Worm (Caenorhabditis elegans) whole organism, late embryonic: ENCODE results near the gene ZK1128.7.
A peak's percentile ranks its signal among the peaks of the same experiment; 100 is the strongest.

ENCODE experiments used
- C08G9.2 ChIP-seq: sonication (generic microtip); optimal IDR thresholded peaks from 2 replicates; lab custom pipeline; 2016; ENCODE audit warnings: mild to moderate bottlenecking, missing genetic modification characterization, moderate library complexity, missing compliant biosample characterization
- C38D4.7 ChIP-seq: fragments of 200-800 bp; sonication (Bioruptor generic); optimal IDR thresholded peaks from 2 replicates; lab custom pipeline; 2018; ENCODE audit warnings: mild to moderate bottlenecking, missing genetic modification characterization, moderate library complexity, missing compliant biosample characterization
- F13H6.1 ChIP-seq: sonication (generic microtip); optimal IDR thresholded peaks from 2 replicates; lab custom pipeline; 2016; ENCODE audit warnings: missing genetic modification characterization, missing compliant biosample characterization
- K02D7.2 ChIP-seq: sonication (generic microtip); optimal IDR thresholded peaks from 2 replicates; lab custom pipeline; 2017; ENCODE audit warnings: mild to moderate bottlenecking, missing genetic modification characterization, missing compliant biosample characterization
- K09A11.1 ChIP-seq: sonication (generic microtip); optimal IDR thresholded peaks from 2 replicates; lab custom pipeline; 2017; ENCODE audit warnings: antibody characterized with exemption, mild to moderate bottlenecking, missing genetic modification characterization, missing compliant biosample characterization; ENCODE audit not compliant: insufficient read depth
- T23F11.4 ChIP-seq: fragments of 200-800 bp; sonication (Bioruptor generic); optimal IDR thresholded peaks from 2 replicates; lab custom pipeline; 2018; ENCODE audit warnings: mild to moderate bottlenecking, missing genetic modification characterization, missing compliant biosample characterization
- Y22D7AL.16 ChIP-seq: sonication (generic microtip); optimal IDR thresholded peaks from 2 replicates; lab custom pipeline; 2016; ENCODE audit warnings: missing genetic modification characterization, missing compliant biosample characterization
- ahr-1 ChIP-seq: sonication (generic microtip); optimal IDR thresholded peaks from 2 replicates; lab custom pipeline; 2016; ENCODE audit warnings: missing genetic modification characterization, missing compliant biosample characterization
- ceh-18 ChIP-seq: sonication (generic microtip); optimal IDR thresholded peaks from 2 replicates; lab custom pipeline; 2016; ENCODE audit warnings: missing genetic modification characterization, missing compliant biosample characterization
- ceh-24 ChIP-seq: sonication (generic microtip); optimal IDR thresholded peaks from 2 replicates; lab custom pipeline; 2016; ENCODE audit warnings: mild to moderate bottlenecking, missing genetic modification characterization, missing compliant biosample characterization
- ceh-30 ChIP-seq: fragments of 150-350 bp; optimal IDR thresholded peaks from 2 replicates; lab custom pipeline; 2014; ENCODE audit warnings: missing biosample characterization, missing genetic modification characterization
- ceh-31 ChIP-seq: sonication (generic microtip); optimal IDR thresholded peaks from 2 replicates; lab custom pipeline; 2016; ENCODE audit warnings: missing genetic modification characterization, missing compliant biosample characterization
- ceh-45 ChIP-seq: fragments of 200-800 bp; sonication (Bioruptor generic); IDR thresholded peaks from 2 replicates; pipeline ENCODE4 v1.3.6; 2022; ENCODE audit warnings: missing genetic modification reagents, missing genetic modification characterization, missing compliant biosample characterization
- ceh-48 ChIP-seq: sonication (generic microtip); optimal IDR thresholded peaks from 2 replicates; lab custom pipeline; 2016; ENCODE audit warnings: missing genetic modification characterization, inconsistent platforms, missing compliant biosample characterization
- che-1 ChIP-seq: sonication (generic microtip); optimal IDR thresholded peaks from 2 replicates; lab custom pipeline; 2016; ENCODE audit warnings: mild to moderate bottlenecking, missing genetic modification characterization, missing compliant biosample characterization
- dve-1 ChIP-seq: sonication (generic microtip); optimal IDR thresholded peaks from 2 replicates; lab custom pipeline; 2017; ENCODE audit warnings: antibody characterized with exemption, mild to moderate bottlenecking, missing genetic modification characterization, missing compliant biosample characterization
- elt-2 ChIP-seq: sonication (generic microtip); optimal IDR thresholded peaks from 2 replicates; lab custom pipeline; 2016; ENCODE audit warnings: missing genetic modification reagents, missing genetic modification characterization, missing compliant biosample characterization
- elt-4 ChIP-seq: sonication (generic microtip); optimal IDR thresholded peaks from 2 replicates; lab custom pipeline; 2016; ENCODE audit warnings: missing genetic modification characterization, missing compliant biosample characterization
- ets-4 ChIP-seq: sonication (generic microtip); optimal IDR thresholded peaks from 2 replicates; lab custom pipeline; 2016; ENCODE audit warnings: missing genetic modification characterization, missing compliant biosample characterization
- eyg-1 ChIP-seq: sonication (generic microtip); optimal IDR thresholded peaks from 2 replicates; lab custom pipeline; 2016; ENCODE audit warnings: missing genotype, missing genetic modification characterization, missing compliant biosample characterization
- fax-1 ChIP-seq: sonication (generic microtip); optimal IDR thresholded peaks from 2 replicates; lab custom pipeline; 2016; ENCODE audit warnings: missing genotype, missing genetic modification characterization, missing compliant biosample characterization
- fkh-10 ChIP-seq: fragments of 150-350 bp; optimal IDR thresholded peaks from 2 replicates; lab custom pipeline; 2014; ENCODE audit warnings: missing biosample characterization, missing genetic modification reagents, missing genetic modification characterization
- fkh-6 ChIP-seq: sonication (generic microtip); optimal IDR thresholded peaks from 2 replicates; lab custom pipeline; 2016; ENCODE audit warnings: missing genetic modification characterization, missing compliant biosample characterization
- gmeb-2 ChIP-seq: sonication (generic microtip); optimal IDR thresholded peaks from 2 replicates; lab custom pipeline; 2016; ENCODE audit warnings: missing genetic modification characterization, inconsistent platforms, missing compliant biosample characterization
- hlh-30 ChIP-seq: sonication (generic microtip); optimal IDR thresholded peaks from 2 replicates; lab custom pipeline; 2017; ENCODE audit warnings: antibody characterized with exemption, missing genetic modification characterization, missing compliant biosample characterization; ENCODE audit not compliant: insufficient read depth
- lim-6 ChIP-seq: sonication (generic microtip); optimal IDR thresholded peaks from 2 replicates; lab custom pipeline; 2016; ENCODE audit warnings: missing genetic modification characterization, missing compliant biosample characterization
- lin-11 ChIP-seq: fragments of 200-800 bp; sonication (Bioruptor generic); optimal IDR thresholded peaks from 2 replicates; lab custom pipeline; 2018; ENCODE audit warnings: mild to moderate bottlenecking, missing genetic modification characterization, missing compliant biosample characterization
- odd-2 ChIP-seq: sonication (generic microtip); optimal IDR thresholded peaks from 2 replicates; lab custom pipeline; 2017; ENCODE audit warnings: antibody characterized with exemption, mild to moderate bottlenecking, missing genetic modification characterization, missing compliant biosample characterization
- pag-3 ChIP-seq: sonication (generic microtip); optimal IDR thresholded peaks from 2 replicates; lab custom pipeline; 2016; ENCODE audit warnings: missing compliant biosample characterization, missing genetic modification characterization, borderline replicate concordance
- pha-2 ChIP-seq: sonication (generic microtip); optimal IDR thresholded peaks from 2 replicates; lab custom pipeline; 2017; ENCODE audit warnings: mild to moderate bottlenecking, missing genetic modification characterization, missing compliant biosample characterization
- pqm-1 ChIP-seq: sonication (generic microtip); optimal IDR thresholded peaks from 2 replicates; lab custom pipeline; 2016; ENCODE audit warnings: missing genetic modification characterization, missing compliant biosample characterization
- pros-1 ChIP-seq: fragments of 150-350 bp; optimal IDR thresholded peaks from 2 replicates; lab custom pipeline; 2014; ENCODE audit warnings: missing biosample characterization, missing genetic modification reagents, missing genetic modification characterization
- ref-2 ChIP-seq: sonication (generic microtip); optimal IDR thresholded peaks from 2 replicates; lab custom pipeline; 2016; ENCODE audit warnings: missing genetic modification characterization, missing compliant biosample characterization
- rnt-1 ChIP-seq: sonication (generic microtip); optimal IDR thresholded peaks from 2 replicates; lab custom pipeline; 2016; ENCODE audit warnings: missing genetic modification characterization, missing compliant biosample characterization
- tbx-2 ChIP-seq: sonication (generic microtip); optimal IDR thresholded peaks from 2 replicates; lab custom pipeline; 2016; ENCODE audit warnings: missing genetic modification characterization, missing compliant biosample characterization
- unc-3 ChIP-seq, 2 experiments: fragments of 200-800 bp in 1 of 2; sonication (Bioruptor generic) in 1 of 2; sonication (generic microtip) in 1 of 2; conservative IDR thresholded peaks in 1 of 2; optimal IDR thresholded peaks in 1 of 2; 2 replicates each; pipeline versions ENCODE4 v1.3.6 to Lab custom; 2016 to 2022; ENCODE audit warnings: missing compliant biosample characterization in 2 of 2, missing genetic modification characterization in 2 of 2, missing genetic modification reagents in 1 of 2
- unc-42 ChIP-seq: sonication (generic microtip); optimal IDR thresholded peaks from 2 replicates; lab custom pipeline; 2016; ENCODE audit warnings: missing genotype, missing genetic modification characterization, missing compliant biosample characterization
- zip-5 ChIP-seq: sonication (generic microtip); optimal IDR thresholded peaks from 2 replicates; lab custom pipeline; 2016; ENCODE audit warnings: missing genetic modification characterization, missing compliant biosample characterization
- ztf-16 ChIP-seq: sonication (generic microtip); optimal IDR thresholded peaks from 2 replicates; lab custom pipeline; 2017; ENCODE audit warnings: missing genetic modification characterization, missing compliant biosample characterization

Gene ZK1128.7

ce11 chrIII:10153003-10153402 is 16.2 kb downstream of the ZK1128.7 start:
- TF ChIP-seq ahr-1 (tag; lab: Kevin White, UChicago) (no peak), unc-42 (tag; lab: Kevin White, UChicago) (peak; percentile 89), ceh-31 (tag; lab: Kevin White, UChicago) (peak; percentile 62), ceh-18 (tag; lab: Kevin White, UChicago) (peak; percentile 18), fkh-6 (tag; lab: Kevin White, UChicago) (no peak), Y22D7AL.16 (tag; lab: Kevin White, UChicago) (no peak)
- TF ChIP-seq, all 69 proteins: peak for 3

- no peak for TF ChIP-seq ceh-45 (GFP tag; lab: Robert Waterston, UW)
- TF ChIP-seq ceh-48 (tag; lab: Kevin White, UChicago) = no peak
- TF ChIP-seq elt-4 (tag; lab: Kevin White, UChicago) = no peak
- TF ChIP-seq ceh-24 (tag; lab: Kevin White, UChicago) = no peak
- TF ChIP-seq K02D7.2 = no peak
- no peak for TF ChIP-seq fax-1 (tag; lab: Kevin White, UChicago)
- TF ChIP-seq gmeb-2 = no peak
- TF ChIP-seq lin-11 (tag; lab: Kevin White, UChicago) = no peak
- TF ChIP-seq lim-6 = no peak
- no peak for TF ChIP-seq eyg-1 (tag; lab: Kevin White, UChicago)
- no peak for TF ChIP-seq tbx-2 (tag; lab: Kevin White, UChicago)
- TF ChIP-seq che-1 (tag; lab: Kevin White, UChicago) = no peak
- no peak for TF ChIP-seq ceh-30 (tag; lab: Kevin White, UChicago)
- TF ChIP-seq odd-2 = no peak
- TF ChIP-seq rnt-1 = no peak
- TF ChIP-seq pag-3 (tag; lab: Kevin White, UChicago) = no peak
- no peak for TF ChIP-seq C38D4.7
- TF ChIP-seq elt-2 (tag; lab: Kevin White, UChicago) = no peak
- TF ChIP-seq, all 69 proteins: peak for 0
Observed at ce11 chrIII:10154993-10155392, 18.2 kb downstream of the ZK1128.7 start.

- TF ChIP-seq eyg-1 (tag; lab: Kevin White, UChicago) (no peak), pqm-1 (no peak), dve-1 (tag; lab: Kevin White, UChicago) (no peak), fkh-6 (tag; lab: Kevin White, UChicago) (no peak), pros-1 (tag; lab: Kevin White, UChicago) (no peak), C38D4.7 (no peak), ceh-48 (tag; lab: Kevin White, UChicago) (no peak)
Observed at ce11 chrIII:10156269-10156668, 19.5 kb downstream of the ZK1128.7 start.

ce11 chrIII:10160385-10160784 is 23.6 kb downstream of the ZK1128.7 start, which contains the start of the genes K08E5.5 and mua-3:
TSS of gene K08E5.5 (minus strand) at chrIII:10160485.
TSS of gene mua-3 (plus strand) at chrIII:10160697.
- TF ChIP-seq ets-4 (tag; lab: Kevin White, UChicago) (no peak), che-1 (tag; lab: Kevin White, UChicago) (no peak), pag-3 (tag; lab: Kevin White, UChicago) (no peak), pha-2 (no peak), ceh-24 (tag; lab: Kevin White, UChicago) (no peak), ref-2 (tag; lab: Kevin White, UChicago) (no peak), F13H6.1 (no peak), T23F11.4 (GFP tag; lab: Kevin White, UChicago) (no peak), K09A11.1 (tag; lab: Kevin White, UChicago) (no peak), ztf-16 (no peak), C08G9.2 (tag; lab: Kevin White, UChicago) (no peak), hlh-30 (tag; lab: Kevin White, UChicago) (no peak), fkh-10 (GFP tag; lab: Kevin White, UChicago) (no peak), ceh-30 (tag; lab: Kevin White, UChicago) (no peak), K02D7.2 (no peak), zip-5 (no peak), ceh-31 (tag; lab: Kevin White, UChicago) (no peak), unc-3 (GFP tag; conservative IDR thresholded peaks at IDR 0.05; lab: Robert Waterston, UW) (no peak), unc-3 (tag; optimal IDR thresholded peaks at IDR 0.05; lab: Kevin White, UChicago) (no peak), lin-11 (tag; lab: Kevin White, UChicago) (no peak)
